Fruit fly (Drosophila melanogaster): ENCODE measurements around the gene Cox10.

- TF ChIP-seq Blimp-1 (GFP tag; optimal IDR thresholded peaks at IDR 0.05) (no peak), Sox14 (GFP tag; optimal IDR thresholded peaks at IDR 0.05) (no peak), Gug (GFP tag; IDR thresholded peaks at IDR 0.05) (no peak)
These were observed 36.2 kb upstream of the Cox10 start, which contains the start of gene Hand for dm6 chr2L:10294798-10295669.

All from whole organism, prepupa.